Fruit fly (Drosophila melanogaster) whole organism, embryonic: ENCODE results near the gene shd.

Experiments used
- CG10274 ChIP-seq: fragments of 200-800 bp; sonication (Bioruptor generic); optimal IDR thresholded peaks from 3 replicates; lab custom pipeline; 2017; ENCODE audit warnings: missing biosample characterization, mild to moderate bottlenecking, missing genetic modification characterization
- Drgx ChIP-seq: fragments of 200-800 bp; sonication (Bioruptor generic); IDR thresholded peaks from 2 replicates; pipeline ENCODE4 v1.3.6; 2022; ENCODE audit warnings: missing biosample characterization, missing genetic modification characterization
- bcd ChIP-seq: fragments of 200-800 bp; sonication (Bioruptor generic); optimal IDR thresholded peaks from 2 replicates; lab custom pipeline; 2017; ENCODE audit warnings: missing biosample characterization, mild to moderate bottlenecking, missing genetic modification characterization
- dan ChIP-seq: fragments of 200-800 bp; sonication (Bioruptor generic); IDR thresholded peaks from 2 replicates; pipeline ENCODE4 v1.3.6; 2022; ENCODE audit warnings: missing biosample characterization, missing genetic modification characterization
- sob ChIP-seq: fragments of 200-800 bp; sonication (Bioruptor generic); IDR thresholded peaks from 2 replicates; pipeline ENCODE4 v1.3.6; 2022; ENCODE audit warnings: missing biosample characterization, missing genetic modification characterization

dm6 chr3L:14569620-14570537, 44.4 kb upstream of the shd start:
- TF ChIP-seq sob (GFP tag; lab: Robert Waterston, UW): no peak
- no peak for TF ChIP-seq Drgx (GFP tag; lab: Robert Waterston, UW)
- no peak for TF ChIP-seq CG10274
- TF ChIP-seq bcd (GFP tag; lab: Kevin White, UChicago): no peak
- no peak for TF ChIP-seq dan (GFP tag; lab: Robert Waterston, UW)
